Worm (Caenorhabditis elegans): ENCODE data around the gene Y75B7B.2.

The Y75B7B.2 gene

DNA sequence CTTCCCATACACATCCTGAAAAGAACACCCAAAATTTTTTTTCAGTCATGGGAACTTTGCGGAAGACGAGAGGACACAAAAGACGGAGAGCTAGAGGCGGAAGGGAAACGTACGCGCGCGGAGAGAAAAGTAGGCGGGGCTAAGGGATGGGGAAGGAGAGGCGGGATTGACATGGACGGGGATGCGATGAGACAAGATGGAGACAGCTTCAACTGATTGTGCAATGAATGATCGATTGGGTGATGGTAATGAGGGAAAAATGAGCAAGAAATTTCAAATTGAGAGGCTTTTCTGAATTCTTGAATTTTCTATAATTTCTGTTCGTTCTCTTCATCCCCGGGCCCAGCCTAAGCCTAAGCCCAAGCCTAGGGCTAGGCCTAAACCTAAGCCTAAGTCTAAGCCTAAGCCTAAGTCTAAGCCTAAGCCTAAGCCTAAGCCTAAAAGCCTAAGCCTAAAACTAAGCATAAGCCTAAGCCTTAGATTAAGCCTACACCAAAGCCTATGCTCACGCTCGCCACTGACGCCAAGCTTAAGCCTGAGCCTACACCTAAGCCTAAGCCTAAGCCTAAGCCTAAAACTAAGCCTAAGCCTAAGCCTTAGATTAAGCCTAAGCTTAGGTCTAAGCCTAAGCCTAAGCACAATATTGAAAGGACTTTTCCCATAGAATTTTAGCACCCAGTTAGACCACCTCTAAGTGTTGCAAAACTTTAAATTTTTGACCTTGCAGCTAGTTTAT, 39.3 kb downstream of the Y75B7B.2 start:
- no peak for TF ChIP-seq madf-10 (tag; optimal IDR thresholded peaks at IDR 0.05)
- TF ChIP-seq cebp-1 (GFP tag; IDR thresholded peaks at IDR 0.05), result no peak
- TF ChIP-seq cebp-1 (tag; optimal IDR thresholded peaks at IDR 0.05), result no peak
- no peak for TF ChIP-seq ceh-79 (tag; optimal IDR thresholded peaks at IDR 0.05)
- TF ChIP-seq atf-7 (tag; optimal IDR thresholded peaks at IDR 0.05), result no peak
- no peak for TF ChIP-seq aptf-3 (GFP tag; IDR thresholded peaks at IDR 0.05)
- TF ChIP-seq T07F8.4 (tag; optimal IDR thresholded peaks at IDR 0.05), result no peak
- TF ChIP-seq zfh-2 (GFP tag; conservative IDR thresholded peaks at IDR 0.05), result peak; percentile 38; the same call in 1 of the 2 replicates
- no peak for TF ChIP-seq repo-1 (tag; optimal IDR thresholded peaks at IDR 0.05)
- no peak for TF ChIP-seq B0035.1 (tag; optimal IDR thresholded peaks at IDR 0.05)
- TF ChIP-seq cebp-2 (GFP tag; IDR thresholded peaks at IDR 0.05), result no peak
- TF ChIP-seq attf-3 (GFP tag; conservative IDR thresholded peaks at IDR 0.05), result 0 out of 2 replicates have a peak, but pooled peaks have one; percentile 29
- TF ChIP-seq nhr-27 (tag; optimal IDR thresholded peaks at IDR 0.05), result no peak
- TF ChIP-seq T26A5.8 (tag; optimal IDR thresholded peaks at IDR 0.05), result no peak
- no peak for TF ChIP-seq fkh-3 (tag; optimal IDR thresholded peaks at IDR 0.05)
- no peak for TF ChIP-seq F39B2.1 (GFP tag; IDR thresholded peaks at IDR 0.05)
- no peak for TF ChIP-seq rpc-1 (optimal IDR thresholded peaks at IDR 0.05)
- no peak for TF ChIP-seq rpc-1 (tag; optimal IDR thresholded peaks at IDR 0.05)
- TF ChIP-seq hlh-12 (tag; optimal IDR thresholded peaks at IDR 0.05), result no peak

DNA sequence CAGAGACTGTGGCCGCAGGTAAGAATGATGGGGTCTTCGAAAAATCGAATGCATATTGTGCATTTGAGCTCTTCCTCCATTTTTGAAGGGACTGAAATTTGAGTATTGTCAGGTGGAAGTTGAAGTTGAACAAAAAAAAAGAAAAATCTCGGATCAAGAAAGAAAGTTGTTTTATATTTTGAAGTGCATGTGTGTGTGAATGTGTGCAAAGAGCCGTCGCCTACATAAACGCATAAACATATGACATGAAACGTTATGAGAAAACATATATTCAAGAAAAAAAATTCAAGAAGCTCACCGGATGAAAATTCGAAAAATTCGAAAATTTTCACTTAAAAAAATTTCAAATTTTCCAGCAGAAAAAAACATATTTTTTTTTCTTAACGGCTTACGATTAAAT, 40.5 kb downstream of the Y75B7B.2 start, which contains the start of gene madd-2:
madd-2 (minus strand) TSS at position 101 of the 400 bp plus-strand sequence.
- no peak for TF ChIP-seq hlh-12 (tag; optimal IDR thresholded peaks at IDR 0.05)
- no peak for TF ChIP-seq somi-1 (GFP tag; optimal IDR thresholded peaks at IDR 0.05)
- no peak for TF ChIP-seq Y56A3A.18 (GFP tag; IDR thresholded peaks at IDR 0.05)
- TF ChIP-seq F39B2.1 (GFP tag; IDR thresholded peaks at IDR 0.05), result no peak
- TF ChIP-seq attf-6 (GFP tag; IDR thresholded peaks at IDR 0.05), result no peak
- no peak for TF ChIP-seq madf-3 (GFP tag; IDR thresholded peaks at IDR 0.05)
- no peak for TF ChIP-seq ZK185.1 (tag; optimal IDR thresholded peaks at IDR 0.05; ENCODE audit: poor library complexity, severe bottlenecking)
- TF ChIP-seq nfyb-1 (GFP tag; IDR thresholded peaks at IDR 0.05), result no peak
- TF ChIP-seq Y95B8A.8 (GFP tag; IDR thresholded peaks at IDR 0.05), result no peak
- no peak for TF ChIP-seq atf-7 (tag; optimal IDR thresholded peaks at IDR 0.05)
- TF ChIP-seq T26A5.8 (tag; optimal IDR thresholded peaks at IDR 0.05), result no peak

DNA sequence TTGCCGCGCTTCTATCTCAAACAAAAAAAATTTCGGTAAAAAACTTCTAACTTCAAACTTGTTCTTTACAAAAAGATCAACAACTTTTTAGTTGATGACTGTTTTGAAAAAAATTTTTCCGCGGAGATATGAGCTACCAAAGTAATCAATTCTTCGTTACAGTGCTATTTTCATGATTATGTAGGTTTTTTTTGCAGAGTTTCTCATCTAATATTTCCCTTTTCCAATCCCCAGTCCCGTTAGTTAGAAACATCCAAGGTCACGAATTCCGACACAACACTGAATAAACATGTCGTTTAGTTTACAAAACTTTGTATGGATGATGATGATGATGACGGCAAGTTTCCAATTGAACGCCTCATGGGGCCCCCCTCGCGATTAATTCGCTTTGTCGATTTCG, 43.2 kb downstream of the Y75B7B.2 start:
- TF ChIP-seq egl-44 (GFP tag; IDR thresholded peaks at IDR 0.05) (no peak), rpc-1 (optimal IDR thresholded peaks at IDR 0.05) (no peak), rpc-1 (tag; optimal IDR thresholded peaks at IDR 0.05) (no peak), tbp1 (GFP tag; optimal IDR thresholded peaks at IDR 0.05) (no peak), die-1 (tag; optimal IDR thresholded peaks at IDR 0.05) (no peak), K12H6.12 (tag; optimal IDR thresholded peaks at IDR 0.05) (no peak), attf-5 (GFP tag; optimal IDR thresholded peaks at IDR 0.05) (no peak), ztf-6 (GFP tag; IDR thresholded peaks at IDR 0.05) (no peak), ztf-3 (GFP tag; optimal IDR thresholded peaks at IDR 0.05) (no peak), Y79H2A.3 (GFP tag; conservative IDR thresholded peaks at IDR 0.05) (no peak), pbrm-1 (GFP tag; IDR thresholded peaks at IDR 0.05) (no peak), ceh-100 (GFP tag; IDR thresholded peaks at IDR 0.05) (no peak)
